Worm (Caenorhabditis elegans) whole organism, L2 larva: Measurements from ENCODE around the gene F53G2.12.

Experiments used
- C34F6.9 ChIP-seq: fragments of 150-350 bp; optimal IDR thresholded peaks from 2 replicates; lab custom pipeline; 2014; ENCODE audit warnings: missing biosample characterization, missing genetic modification characterization
- lin-11 ChIP-seq: fragments of 150-350 bp; sonication (generic microtip); optimal IDR thresholded peaks from 2 replicates; lab custom pipeline; 2014; ENCODE audit warnings: missing biosample characterization, missing genetic modification characterization, inconsistent platforms, mixed read lengths
- lin-13 ChIP-seq: fragments of 150-350 bp; optimal IDR thresholded peaks from 2 replicates; lab custom pipeline; 2014; ENCODE audit warnings: missing biosample characterization, missing genetic modification reagents, missing genetic modification characterization
- lin-39 ChIP-seq: fragments of 150-350 bp; optimal IDR thresholded peaks from 2 replicates; lab custom pipeline; 2014; ENCODE audit warnings: missing biosample characterization, missing genetic modification reagents, missing genetic modification characterization
- nhr-129 ChIP-seq: fragments of 150-350 bp; optimal IDR thresholded peaks from 2 replicates; lab custom pipeline; 2014; ENCODE audit warnings: missing biosample characterization, missing genetic modification characterization
- nhr-25 ChIP-seq: fragments of 150-350 bp; sonication (generic microtip); optimal IDR thresholded peaks from 3 replicates; lab custom pipeline; 2014; ENCODE audit warnings: missing biosample characterization, missing genetic modification characterization
- sma-3 ChIP-seq: sonication (generic microtip); optimal IDR thresholded peaks from 2 replicates; lab custom pipeline; 2016; ENCODE audit warnings: missing genetic modification reagents, missing genetic modification characterization, missing compliant biosample characterization
- snpc-4 ChIP-seq: fragments of 150-350 bp; optimal IDR thresholded peaks from 2 replicates; lab custom pipeline; 2014; ENCODE audit warnings: missing biosample characterization, missing genetic modification characterization
- unc-62 ChIP-seq: fragments of 150-350 bp; optimal IDR thresholded peaks from 2 replicates; lab custom pipeline; 2014; ENCODE audit warnings: missing biosample characterization, missing genetic modification reagents, missing genetic modification characterization

DNA sequence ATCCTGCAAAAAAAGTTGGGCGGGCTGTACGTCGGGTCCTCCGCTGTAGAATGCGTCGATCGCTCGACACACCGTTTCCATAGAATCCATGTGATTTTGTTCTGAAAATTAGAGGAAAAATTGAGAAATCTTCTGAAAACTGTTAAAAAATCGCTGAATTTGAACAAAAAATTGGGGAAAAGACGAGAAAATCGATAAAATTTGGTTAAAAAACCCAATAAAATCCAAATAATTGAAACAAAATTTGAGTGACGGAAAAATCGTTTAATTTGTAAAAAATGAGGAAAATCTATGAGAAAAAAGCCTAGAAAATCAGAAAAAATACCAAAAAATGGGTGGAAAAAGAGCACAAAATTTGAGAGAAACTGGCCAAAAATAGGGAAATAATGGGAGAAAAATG, 5.6 kb downstream of the F53G2.12 start, which contains the start of gene tsr-1:
- no peak for TF ChIP-seq nhr-129 (tag; lab: Kevin White, UChicago)
- no peak for TF ChIP-seq lin-13
- no peak for TF ChIP-seq nhr-25 (tag; lab: Kevin White, UChicago)
- TF ChIP-seq C34F6.9 = no peak
- no peak for TF ChIP-seq lin-39
- TF ChIP-seq lin-11 (tag; lab: Kevin White, UChicago) = no peak
- TF ChIP-seq sma-3 = no peak
- TF ChIP-seq snpc-4 (tag; lab: Kevin White, UChicago) = no peak
- no peak for TF ChIP-seq unc-62 (GFP tag; lab: Kevin White, UChicago)
